Worm (Caenorhabditis elegans) whole organism, L3 larva: ENCODE data around the gene ZC449.4.

ENCODE experiments used
- aly-2 ChIP-seq: fragments of 150-350 bp; optimal IDR thresholded peaks from 2 replicates; lab custom pipeline; 2014; ENCODE audit warnings: missing biosample characterization, missing genetic modification characterization
- egl-27 ChIP-seq: sonication (generic microtip); optimal IDR thresholded peaks from 4 replicates; lab custom pipeline; 2017; ENCODE audit warnings: missing biosample characterization, missing genetic modification reagents, missing genetic modification characterization
- eor-1 ChIP-seq, 2 experiments: fragments of 150-350 bp; optimal IDR thresholded peaks; 2 replicates each; lab custom pipeline; 2014 to 2018; ENCODE audit warnings: missing biosample characterization in 2 of 2, missing genetic modification characterization in 2 of 2
- fkh-10 ChIP-seq: sonication (generic microtip); optimal IDR thresholded peaks from 2 replicates; lab custom pipeline; 2017; ENCODE audit warnings: missing biosample characterization, missing genetic modification reagents, missing genetic modification characterization
- fkh-2 ChIP-seq: fragments of 150-350 bp; optimal IDR thresholded peaks from 2 replicates; lab custom pipeline; 2014; ENCODE audit warnings: missing biosample characterization, missing genetic modification reagents, missing genetic modification characterization
- mml-1 ChIP-seq: fragments of 150-350 bp; sonication (generic microtip); optimal IDR thresholded peaks from 3 replicates; lab custom pipeline; 2014; ENCODE audit warnings: missing biosample characterization, missing genetic modification characterization
- nhr-11 ChIP-seq: fragments of 150-350 bp; optimal IDR thresholded peaks from 2 replicates; lab custom pipeline; 2014; ENCODE audit warnings: missing biosample characterization, missing genetic modification characterization
- pqm-1 ChIP-seq: fragments of 150-350 bp; optimal IDR thresholded peaks from 2 replicates; lab custom pipeline; 2017; ENCODE audit warnings: missing biosample characterization, missing genetic modification characterization, inconsistent platforms
- unc-62 ChIP-seq: fragments of 150-350 bp; sonication (generic microtip); optimal IDR thresholded peaks from 4 replicates; lab custom pipeline; 2014; ENCODE audit warnings: missing biosample characterization, missing genetic modification reagents, missing genetic modification characterization

DNA sequence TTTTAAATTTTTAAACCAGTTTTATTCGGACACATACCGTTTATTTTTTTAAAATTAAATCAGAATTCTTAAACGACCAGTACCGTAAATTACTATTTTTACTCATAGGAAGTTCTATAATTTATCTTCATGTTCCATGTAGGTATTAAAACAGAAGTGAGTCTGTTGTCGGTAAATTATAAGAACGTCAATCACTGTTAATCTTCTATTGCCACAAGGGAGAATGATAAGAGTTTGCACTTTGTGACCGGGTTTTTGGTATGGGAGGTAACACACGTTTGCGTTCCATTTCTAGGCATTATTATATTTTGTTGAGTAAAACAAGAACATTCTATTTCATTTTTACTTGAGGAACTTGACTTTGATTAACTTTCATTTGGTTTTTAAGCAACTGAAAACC, 24.8 kb downstream of the ZC449.4 start, which contains the start of gene hsd-3:
- TF ChIP-seq pqm-1 (tag; lab: Kevin White, UChicago) (no peak), nhr-11 (tag; lab: Kevin White, UChicago) (no peak), fkh-10 (GFP tag; lab: Kevin White, UChicago) (no peak), egl-27 (tag; lab: Kevin White, UChicago) (no peak), fkh-2 (tag; lab: Kevin White, UChicago) (no peak), eor-1 (tag; optimal IDR thresholded peaks at IDR 0.05; lab: Kevin White, UChicago) (no peak), unc-62 (GFP tag; lab: Kevin White, UChicago) (no peak), aly-2 (tag; lab: Kevin White, UChicago) (no peak), mml-1 (tag; lab: Kevin White, UChicago) (no peak)
